Fruit fly (Drosophila melanogaster): Measurements from ENCODE around the gene mthl7.

mthl7 gene

dm6 chr3L:8175818-8176217 is 4.5 kb downstream of the mthl7 start, which contains the start of gene RecQ4 (continued):
- TF ChIP-seq CrebB (tag; optimal IDR thresholded peaks at IDR 0.05) (no peak), lmd (GFP tag; IDR thresholded peaks at IDR 0.05) (no peak), chm (GFP tag; IDR thresholded peaks at IDR 0.05) (no peak), gcm2 (GFP tag; optimal IDR thresholded peaks at IDR 0.05) (no peak), z (GFP tag; IDR thresholded peaks at IDR 0.05) (no peak), en (GFP tag; optimal IDR thresholded peaks at IDR 0.05) (no peak), CG11398 (GFP tag; optimal IDR thresholded peaks at IDR 0.05) (no peak), CG2129 (GFP tag; IDR thresholded peaks at IDR 0.05; ENCODE audit: partially characterized antibody) (no peak), CG2712 (tag; optimal IDR thresholded peaks at IDR 0.05) (no peak), toy (GFP tag; IDR thresholded peaks at IDR 0.05) (no peak), CG10147 (GFP tag; optimal IDR thresholded peaks at IDR 0.05) (no peak), CG43689 (GFP tag; IDR thresholded peaks at IDR 0.05) (no peak), mirr (GFP tag; optimal IDR thresholded peaks at IDR 0.05) (no peak), CG18476 (GFP tag; optimal IDR thresholded peaks at IDR 0.05) (no peak), CG15601 (tag; optimal IDR thresholded peaks at IDR 0.05) (no peak), Oli (tag; optimal IDR thresholded peaks at IDR 0.05) (no peak), NC2α (GFP tag; optimal IDR thresholded peaks at IDR 0.05) (no peak), fu2 (GFP tag; optimal IDR thresholded peaks at IDR 0.05) (no peak), mam (GFP tag; optimal IDR thresholded peaks at IDR 0.05) (no peak), CG5180 (GFP tag; optimal IDR thresholded peaks at IDR 0.05) (no peak), Lpt (GFP tag; optimal IDR thresholded peaks at IDR 0.05) (no peak), otp (GFP tag; IDR thresholded peaks at IDR 0.05) (no peak), grau (tag; optimal IDR thresholded peaks at IDR 0.05) (no peak), jigr1 (GFP tag; IDR thresholded peaks at IDR 0.05) (no peak), CG4854 (GFP tag; optimal IDR thresholded peaks at IDR 0.05) (no peak), danr (GFP tag; IDR thresholded peaks at IDR 0.05) (no peak), Gug (GFP tag; IDR thresholded peaks at IDR 0.05) (no peak), dm (GFP tag; optimal IDR thresholded peaks at IDR 0.05) (no peak), jing (GFP tag; optimal IDR thresholded peaks at IDR 0.05) (no peak), Dip2 (GFP tag; IDR thresholded peaks at IDR 0.05) (no peak), CG30403 (GFP tag; optimal IDR thresholded peaks at IDR 0.05) (peak; percentile 26), CG15696 (tag; optimal IDR thresholded peaks at IDR 0.05) (no peak), MTF-1 (GFP tag; optimal IDR thresholded peaks at IDR 0.05; ENCODE audit: borderline replicate concordance) (no peak), ac (GFP tag; optimal IDR thresholded peaks at IDR 0.05) (peak; percentile 13), slp2 (GFP tag; optimal IDR thresholded peaks at IDR 0.05) (no peak), slou (GFP tag; optimal IDR thresholded peaks at IDR 0.05) (no peak), pan (optimal IDR thresholded peaks at IDR 0.05) (no peak), pan (GFP tag; optimal IDR thresholded peaks at IDR 0.05 in 1 of 2, IDR thresholded peaks at IDR 0.05 in 1 of 2) (no peak), Lim3 (GFP tag; IDR thresholded peaks at IDR 0.05) (no peak), Dfd (GFP tag; optimal IDR thresholded peaks at IDR 0.05) (no peak), Blimp-1 (GFP tag; optimal IDR thresholded peaks at IDR 0.05) (no peak), dimm (GFP tag; IDR thresholded peaks at IDR 0.05) (no peak), sim (GFP tag; IDR thresholded peaks at IDR 0.05) (no peak), salm (tag; optimal IDR thresholded peaks at IDR 0.05) (no peak), CG8765 (GFP tag; IDR thresholded peaks at IDR 0.05) (no peak), pnt (GFP tag; optimal IDR thresholded peaks at IDR 0.05) (no peak), Antp (GFP tag; optimal IDR thresholded peaks at IDR 0.05) (no peak), Xbp1 (GFP tag; optimal IDR thresholded peaks at IDR 0.05) (no peak), bbx (GFP tag; IDR thresholded peaks at IDR 0.05; ENCODE audit: partially characterized antibody) (no peak; the same call in 1 of the 2 replicates), CG6683 (GFP tag; optimal IDR thresholded peaks at IDR 0.05) (no peak), dpn (GFP tag; optimal IDR thresholded peaks at IDR 0.05) (peak in 1 of 2 experiments; percentile 7), E2f1 (GFP tag; IDR thresholded peaks at IDR 0.05) (peak; percentile 90), Ets97D (GFP tag; optimal IDR thresholded peaks at IDR 0.05) (peak; percentile 70)
